Worm (Caenorhabditis elegans): Measurements from ENCODE around the gene dhs-25.

The dhs-25 gene

DNA sequence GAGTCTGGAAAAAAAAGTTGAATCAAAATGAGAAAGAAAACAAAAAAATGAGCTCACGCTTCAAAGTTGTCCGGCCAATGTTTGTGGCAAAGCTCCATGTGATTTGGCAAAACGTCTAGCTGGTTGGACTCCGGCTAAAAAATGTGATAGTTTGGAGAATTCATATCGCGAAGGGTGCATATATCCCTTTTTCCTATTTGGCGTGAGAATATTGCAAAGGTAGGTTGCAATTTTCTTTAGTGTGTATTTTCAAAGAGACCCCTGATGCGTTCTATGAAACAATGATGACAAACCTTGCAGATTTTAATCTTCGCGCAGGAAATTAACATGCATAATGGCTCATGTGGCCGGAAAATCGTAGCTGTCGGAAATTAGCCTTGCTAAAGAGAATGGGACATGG lies 5.8 kb downstream of the dhs-25 start:
- no peak for TF ChIP-seq egl-5 (tag; optimal IDR thresholded peaks at IDR 0.05)
- TF ChIP-seq nhr-23 (tag; optimal IDR thresholded peaks at IDR 0.05): peak; percentile 27

DNA sequence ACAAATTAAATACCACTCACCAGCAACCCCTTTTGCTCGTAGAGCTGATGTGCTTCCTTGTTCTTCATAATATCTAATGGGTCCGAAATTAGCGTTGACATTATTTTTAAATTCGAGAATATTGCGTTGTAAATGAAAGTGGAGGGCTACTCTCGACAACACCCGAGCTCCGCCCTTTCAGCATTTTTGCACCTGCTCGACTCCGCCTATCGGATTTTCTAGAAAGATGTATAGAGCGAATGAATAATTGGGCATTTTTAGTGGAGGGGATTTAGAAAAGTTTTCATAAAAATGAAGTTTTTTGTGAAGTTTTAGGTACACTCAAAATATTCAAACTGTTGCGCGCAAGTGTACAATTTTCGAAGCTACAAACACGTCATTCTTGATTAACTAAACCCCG lies 7.9 kb downstream of the dhs-25 start, which contains the start of gene F09E10.5:
Gene F09E10.5 (minus strand): TSS at position 101 of the 400 bp plus-strand sequence.
- no peak for TF ChIP-seq fkh-2 (tag; optimal IDR thresholded peaks at IDR 0.05)
- no peak for TF ChIP-seq daf-12 (tag; optimal IDR thresholded peaks at IDR 0.05)
- no peak for TF ChIP-seq unc-62 (GFP tag; optimal IDR thresholded peaks at IDR 0.05)
- TF ChIP-seq jun-1 (tag; optimal IDR thresholded peaks at IDR 0.05): no peak
- TF ChIP-seq unc-39 (tag; optimal IDR thresholded peaks at IDR 0.05): no peak
- TF ChIP-seq nhr-23 (tag; optimal IDR thresholded peaks at IDR 0.05): no peak
- no peak for TF ChIP-seq nhr-237 (tag; optimal IDR thresholded peaks at IDR 0.05)

DNA sequence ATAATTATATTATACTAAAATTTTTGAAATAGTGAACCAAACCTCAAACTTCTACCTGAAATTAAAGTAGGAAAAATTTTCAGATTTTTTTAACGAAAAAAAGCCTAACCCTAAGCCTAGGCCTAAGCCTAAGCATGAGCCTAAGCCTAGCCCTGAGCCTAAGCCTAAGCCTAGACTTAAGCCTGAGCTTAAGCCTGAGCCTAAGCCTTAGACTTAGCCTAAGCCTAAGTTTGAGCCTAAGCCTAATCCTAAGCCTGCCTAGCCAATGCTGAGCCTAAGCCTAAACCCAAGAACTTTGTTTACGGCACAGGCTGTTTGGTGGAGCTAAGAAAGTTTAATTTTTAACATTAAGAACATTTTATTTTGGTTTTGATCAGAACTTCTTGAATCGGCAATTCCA lies 9.6 kb downstream of the dhs-25 start:
- TF ChIP-seq elt-2 (tag; optimal IDR thresholded peaks at IDR 0.05): no peak
- no peak for TF ChIP-seq fkh-10 (GFP tag; optimal IDR thresholded peaks at IDR 0.05)
- TF ChIP-seq egl-5 (tag; optimal IDR thresholded peaks at IDR 0.05): no peak

DNA sequence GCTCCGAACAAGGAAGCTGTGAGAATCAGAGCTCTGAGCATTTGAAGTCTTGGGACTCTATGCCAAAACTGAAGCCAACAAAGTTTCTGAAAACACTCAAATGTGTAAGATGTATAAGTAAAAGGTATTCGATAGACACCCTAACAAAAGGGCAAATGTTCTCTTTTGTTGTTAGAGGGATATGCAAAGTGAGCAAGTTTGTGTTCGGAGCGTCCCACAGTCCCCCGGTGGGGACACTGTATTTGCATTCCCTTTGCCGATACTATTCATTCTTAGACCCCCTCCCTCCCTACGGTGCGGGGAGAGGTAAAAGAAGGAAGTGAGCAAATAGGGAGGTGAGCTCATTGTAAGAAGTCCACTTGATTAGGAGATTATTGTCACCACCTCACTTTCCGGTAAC lies 11.2 kb downstream of the dhs-25 start, which contains the start of gene F09E10.6:
Gene F09E10.6 (minus strand): TSS at position 101 of the 400 bp plus-strand sequence.
- TF ChIP-seq nhr-11 (tag; optimal IDR thresholded peaks at IDR 0.05): no peak
- no peak for TF ChIP-seq tbx-2 (tag; optimal IDR thresholded peaks at IDR 0.05)
- TF ChIP-seq nfya-1 (tag; optimal IDR thresholded peaks at IDR 0.05; ENCODE audit: insufficient read depth): no peak

DNA sequence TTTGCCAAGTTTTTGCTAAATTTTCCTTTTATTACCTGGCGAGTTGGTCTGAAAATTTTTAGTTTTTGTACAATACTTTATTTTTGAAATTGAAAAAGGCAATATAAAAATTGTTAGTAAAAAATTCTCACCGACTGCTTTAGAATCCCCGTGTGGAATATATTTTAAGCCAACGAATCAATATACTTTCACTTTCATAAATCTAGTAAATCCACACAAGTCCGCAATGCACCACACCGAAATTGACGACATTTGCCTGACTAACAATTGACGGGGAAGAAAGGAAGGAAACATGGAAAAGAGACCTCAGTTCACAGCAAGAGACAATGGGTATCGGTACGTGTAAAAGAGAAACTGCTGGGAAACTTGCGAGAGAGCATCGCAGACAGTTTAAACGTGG lies 13.2 kb downstream of the dhs-25 start:
- TF ChIP-seq nhr-12 (tag; optimal IDR thresholded peaks at IDR 0.05): no peak
- no peak for TF ChIP-seq ztf-4 (tag; optimal IDR thresholded peaks at IDR 0.05)
- TF ChIP-seq ceh-16 (tag; optimal IDR thresholded peaks at IDR 0.05): no peak

DNA sequence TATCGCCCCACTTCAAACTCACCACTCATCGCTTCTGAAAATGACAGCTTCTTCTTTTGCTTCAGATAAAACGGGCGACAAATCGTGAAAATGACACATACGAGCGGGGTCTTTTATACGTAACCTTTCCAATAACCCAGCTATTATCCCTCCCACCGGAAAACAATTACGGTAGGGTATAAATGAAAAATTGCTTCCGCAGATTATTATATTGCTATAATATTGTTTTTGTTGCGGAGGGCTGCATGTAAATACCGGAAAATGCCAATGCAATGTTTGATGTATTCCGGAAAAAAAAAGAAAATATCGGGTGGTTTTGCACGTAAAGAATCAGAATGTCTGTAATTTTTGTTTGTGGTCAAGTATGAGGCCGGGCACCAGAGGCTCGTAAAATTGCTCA lies 15.4 kb downstream of the dhs-25 start, which contains the start of gene F09E10.7:
Gene F09E10.7 (minus strand): TSS at position 101 of the 400 bp plus-strand sequence.
- TF ChIP-seq elt-3 (tag; optimal IDR thresholded peaks at IDR 0.05) (no peak), skn-1 (tag; optimal IDR thresholded peaks at IDR 0.05) (no peak), ceh-9 (tag; optimal IDR thresholded peaks at IDR 0.05) (no peak), tbx-2 (tag; optimal IDR thresholded peaks at IDR 0.05) (no peak), hmg-11 (tag; optimal IDR thresholded peaks at IDR 0.05) (no peak), elt-1 (tag; optimal IDR thresholded peaks at IDR 0.05) (no peak), nhr-237 (tag; optimal IDR thresholded peaks at IDR 0.05) (no peak), fkh-10 (GFP tag; optimal IDR thresholded peaks at IDR 0.05) (no peak), jun-1 (tag; optimal IDR thresholded peaks at IDR 0.05) (no peak), unc-62 (GFP tag; optimal IDR thresholded peaks at IDR 0.05) (no peak), lin-39 (tag; optimal IDR thresholded peaks at IDR 0.05) (no peak), elt-2 (tag; optimal IDR thresholded peaks at IDR 0.05) (no peak), eor-1 (tag; optimal IDR thresholded peaks at IDR 0.05) (no peak), pqm-1 (tag; optimal IDR thresholded peaks at IDR 0.05) (no peak)

DNA sequence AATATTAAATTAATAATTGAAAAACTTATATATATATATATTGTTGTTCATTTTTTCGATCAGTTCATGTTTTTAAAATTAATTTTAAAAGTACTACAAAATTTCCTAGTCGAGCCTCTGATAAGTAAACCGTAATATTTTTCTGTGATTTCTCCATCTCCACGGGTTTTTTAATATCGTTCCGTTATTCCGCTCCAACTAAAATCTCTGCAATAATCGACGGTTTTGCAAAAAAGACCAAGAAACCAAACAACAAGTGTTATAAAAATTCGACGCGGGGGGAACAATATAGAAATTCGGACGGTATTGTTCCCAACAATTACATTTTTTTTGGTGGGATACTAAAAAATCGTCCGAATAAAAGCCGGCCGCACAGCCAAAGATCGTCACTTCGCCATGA lies 16.2 kb downstream of the dhs-25 start, which contains the start of gene F09E10.1:
Gene F09E10.1 (plus strand): TSS at position 301 of the 400 bp plus-strand sequence.
- TF ChIP-seq fkh-2 (tag; optimal IDR thresholded peaks at IDR 0.05): no peak
- TF ChIP-seq zag-1 (tag; optimal IDR thresholded peaks at IDR 0.05): no peak
- TF ChIP-seq eor-1 (tag; optimal IDR thresholded peaks at IDR 0.05): no peak
- no peak for TF ChIP-seq unc-62 (GFP tag; optimal IDR thresholded peaks at IDR 0.05)
- TF ChIP-seq nhr-237 (tag; optimal IDR thresholded peaks at IDR 0.05): no peak
- no peak for TF ChIP-seq nhr-28 (tag; optimal IDR thresholded peaks at IDR 0.05)
- no peak for TF ChIP-seq elt-3 (tag; optimal IDR thresholded peaks at IDR 0.05)
- TF ChIP-seq nhr-12 (tag; optimal IDR thresholded peaks at IDR 0.05): no peak
- TF ChIP-seq nhr-76 (tag; optimal IDR thresholded peaks at IDR 0.05): no peak
- no peak for TF ChIP-seq lsy-12 (tag; optimal IDR thresholded peaks at IDR 0.05)

DNA sequence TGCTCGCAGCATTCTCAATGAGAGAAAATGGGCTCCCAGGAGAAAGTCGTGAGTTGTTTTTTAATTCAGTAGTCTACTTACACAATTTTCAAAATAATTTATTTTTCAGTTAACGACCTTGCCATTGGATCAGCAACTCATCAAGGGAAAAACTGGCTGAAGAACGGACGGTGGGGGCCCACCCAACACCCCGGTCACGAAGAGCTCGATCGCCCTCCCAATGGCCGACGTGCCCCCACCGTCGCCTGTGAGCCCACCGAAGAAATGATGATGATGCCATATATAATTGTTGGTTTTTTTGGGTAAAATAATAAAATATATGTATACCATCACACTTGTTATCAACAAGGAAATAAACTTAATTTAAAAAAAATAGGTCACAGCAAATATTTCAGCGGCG lies 16.6 kb downstream of the dhs-25 start:
- no peak for TF ChIP-seq fkh-2 (tag; optimal IDR thresholded peaks at IDR 0.05)
- TF ChIP-seq nhr-28 (tag; optimal IDR thresholded peaks at IDR 0.05): no peak
- no peak for TF ChIP-seq elt-1 (tag; optimal IDR thresholded peaks at IDR 0.05)
- no peak for TF ChIP-seq R02D3.7 (tag; optimal IDR thresholded peaks at IDR 0.05)
- TF ChIP-seq nhr-67 (tag; optimal IDR thresholded peaks at IDR 0.05): no peak
- TF ChIP-seq ceh-82 (tag; optimal IDR thresholded peaks at IDR 0.05): no peak
- TF ChIP-seq nhr-76 (tag; optimal IDR thresholded peaks at IDR 0.05): no peak
- no peak for TF ChIP-seq skn-1 (tag; optimal IDR thresholded peaks at IDR 0.05)
- TF ChIP-seq mdl-1 (tag; optimal IDR thresholded peaks at IDR 0.05): no peak
- TF ChIP-seq zag-1 (tag; optimal IDR thresholded peaks at IDR 0.05): no peak
- no peak for TF ChIP-seq lsy-12 (tag; optimal IDR thresholded peaks at IDR 0.05)
